Worm (Caenorhabditis elegans) whole organism, L4 larva: ENCODE measurements around the gene cdc-37.

Experiments used
- ama-1 ChIP-seq: fragments of 150-350 bp; optimal IDR thresholded peaks from 2 replicates; lab custom pipeline; 2014; ENCODE audit warnings: inconsistent platforms, mixed read lengths
- dmd-8 ChIP-seq: fragments of 200-800 bp; sonication (Bioruptor generic); IDR thresholded peaks from 2 replicates; pipeline ENCODE4 v1.3.6; 2022; ENCODE audit warnings: missing genetic modification characterization, missing compliant biosample characterization
- dpl-1 ChIP-seq: fragments of 150-350 bp; optimal IDR thresholded peaks from 2 replicates; lab custom pipeline; 2014; ENCODE audit warnings: missing biosample characterization, missing genetic modification reagents, missing genetic modification characterization
- fkh-10 ChIP-seq: fragments of 150-350 bp; optimal IDR thresholded peaks from 2 replicates; lab custom pipeline; 2014; ENCODE audit warnings: missing biosample characterization, missing genetic modification reagents, missing genetic modification characterization
- lin-15B ChIP-seq: fragments of 150-350 bp; sonication (generic microtip); optimal IDR thresholded peaks from 3 replicates; lab custom pipeline; 2014; ENCODE audit warnings: missing biosample characterization, missing genetic modification characterization
- lir-3 ChIP-seq: sonication (generic microtip); optimal IDR thresholded peaks from 2 replicates; lab custom pipeline; 2016; ENCODE audit warnings: mild to moderate bottlenecking, missing genetic modification characterization, missing compliant biosample characterization
- nhr-10 ChIP-seq: fragments of 150-350 bp; optimal IDR thresholded peaks from 2 replicates; lab custom pipeline; 2014; ENCODE audit warnings: missing biosample characterization, missing genetic modification characterization
- nhr-25 ChIP-seq: sonication (generic microtip); optimal IDR thresholded peaks from 2 replicates; lab custom pipeline; 2017; ENCODE audit warnings: missing genetic modification characterization, mild to moderate bottlenecking, missing compliant biosample characterization, antibody characterized with exemption, moderate library complexity, borderline replicate concordance; ENCODE audit not compliant: insufficient read depth
- nhr-28 ChIP-seq: fragments of 150-350 bp; optimal IDR thresholded peaks from 2 replicates; lab custom pipeline; 2014; ENCODE audit warnings: missing biosample characterization, missing genetic modification characterization
- snpc-4 ChIP-seq: fragments of 150-350 bp; optimal IDR thresholded peaks from 2 replicates; lab custom pipeline; 2014; ENCODE audit warnings: missing biosample characterization, missing genetic modification characterization
- unc-130 ChIP-seq: sonication (generic microtip); optimal IDR thresholded peaks from 2 replicates; lab custom pipeline; 2016; ENCODE audit warnings: missing genetic modification reagents, missing genetic modification characterization, missing compliant biosample characterization
- zag-1 ChIP-seq: fragments of 150-350 bp; optimal IDR thresholded peaks from 2 replicates; lab custom pipeline; 2014; ENCODE audit warnings: missing biosample characterization, missing genetic modification characterization
- ztf-11 ChIP-seq: fragments of 150-350 bp; optimal IDR thresholded peaks from 2 replicates; lab custom pipeline; 2014; ENCODE audit warnings: missing biosample characterization, missing genetic modification characterization

DNA sequence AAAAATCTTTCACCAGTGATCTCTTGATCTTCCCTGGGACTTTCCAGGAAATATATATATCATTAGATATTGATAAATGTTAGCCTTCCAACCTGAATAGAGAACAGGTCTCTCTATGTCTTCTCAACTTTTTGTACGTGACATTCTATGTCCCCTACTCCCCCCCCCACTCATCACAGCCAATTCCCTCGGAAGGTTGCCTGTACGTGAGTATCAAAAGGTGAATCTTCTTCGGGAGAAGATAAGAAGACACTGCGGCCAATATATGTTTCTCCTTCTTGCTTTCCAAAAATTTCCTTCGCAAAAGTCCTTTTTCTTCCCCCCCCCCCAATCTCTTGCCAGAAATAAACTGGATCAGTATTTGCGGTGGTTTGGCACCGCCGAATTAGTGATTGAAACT is 38.0 kb downstream of the cdc-37 start:
- TF ChIP-seq zag-1 (tag; lab: Kevin White, UChicago) = no peak
- peak; percentile 48 for TF ChIP-seq nhr-28 (tag; lab: Kevin White, UChicago)
- TF ChIP-seq dpl-1 (GFP tag; lab: Kevin White, UChicago) = no peak
- no peak for TF ChIP-seq nhr-25 (tag; lab: Kevin White, UChicago)
- no peak for TF ChIP-seq lir-3 (tag; lab: Kevin White, UChicago)
- TF ChIP-seq ama-1 (lab: Kevin White, UChicago) = no peak
- TF ChIP-seq unc-130 (GFP tag; lab: Kevin White, UChicago) = no peak
- no peak for TF ChIP-seq fkh-10 (GFP tag; lab: Kevin White, UChicago)
- no peak for TF ChIP-seq ztf-11
- no peak for TF ChIP-seq snpc-4 (tag; lab: Kevin White, UChicago)
- no peak for TF ChIP-seq lin-15B (tag; lab: Kevin White, UChicago)
- no peak for TF ChIP-seq dmd-8
- no peak for TF ChIP-seq nhr-10 (tag; lab: Kevin White, UChicago)
